Worm (Caenorhabditis elegans) whole organism, young adult: ENCODE data around the gene C05C10.3.

Experiments
- B0336.3 ChIP-seq: fragments of 200-800 bp; sonication (Bioruptor generic); IDR thresholded peaks from 2 replicates; pipeline ENCODE4 v1.3.6; 2022; ENCODE audit warnings: missing genetic modification characterization, missing compliant biosample characterization
- C06A6.2 ChIP-seq: fragments of 200-800 bp; sonication (Bioruptor generic); conservative IDR thresholded peaks from 2 replicates; pipeline ENCODE4 v1.3.6; 2022; ENCODE audit warnings: missing genetic modification characterization, missing compliant biosample characterization
- F10E7.11 ChIP-seq: sonication (generic microtip); optimal IDR thresholded peaks from 2 replicates; lab custom pipeline; 2017; ENCODE audit warnings: mild to moderate bottlenecking, missing genetic modification characterization, moderate library complexity, missing compliant biosample characterization
- F39B2.1 ChIP-seq: fragments of 200-800 bp; sonication (Bioruptor generic); IDR thresholded peaks from 2 replicates; pipeline ENCODE4 v1.3.6; 2022; ENCODE audit warnings: missing genetic modification reagents, missing genetic modification characterization, missing compliant biosample characterization
- F57C9.4 ChIP-seq: sonication (generic microtip); optimal IDR thresholded peaks from 2 replicates; lab custom pipeline; 2017; ENCODE audit warnings: mild to moderate bottlenecking, missing genetic modification characterization, missing compliant biosample characterization
- K11D2.4 ChIP-seq: fragments of 200-800 bp; sonication (Bioruptor generic); IDR thresholded peaks from 2 replicates; pipeline ENCODE4 v1.3.6; 2022; ENCODE audit warnings: missing genetic modification reagents, missing genetic modification characterization, missing compliant biosample characterization
- K12H6.12 ChIP-seq: fragments of 200-800 bp; sonication (Bioruptor generic); optimal IDR thresholded peaks from 2 replicates; lab custom pipeline; 2018; ENCODE audit warnings: mild to moderate bottlenecking, missing genetic modification characterization, missing compliant biosample characterization
- Y67H2A.10 ChIP-seq: fragments of 200-800 bp; sonication (Bioruptor generic); conservative IDR thresholded peaks from 2 replicates; pipeline ENCODE4 v1.3.6; 2022; ENCODE audit warnings: missing genetic modification reagents, missing genetic modification characterization, missing compliant biosample characterization
- Y95B8A.8 ChIP-seq: fragments of 200-800 bp; sonication (Bioruptor generic); IDR thresholded peaks from 2 replicates; pipeline ENCODE4 v1.3.6; 2022; ENCODE audit warnings: missing genetic modification reagents, missing genetic modification characterization, missing compliant biosample characterization
- attf-3 ChIP-seq: fragments of 200-800 bp; sonication (Bioruptor generic); conservative IDR thresholded peaks from 2 replicates; pipeline ENCODE4 v1.3.6; 2022; ENCODE audit warnings: missing genetic modification reagents, missing genetic modification characterization, missing compliant biosample characterization
- bed-1 ChIP-seq: fragments of 200-800 bp; sonication (Bioruptor generic); IDR thresholded peaks from 2 replicates; pipeline ENCODE4 v1.3.6; 2022; ENCODE audit warnings: missing genetic modification reagents, missing genetic modification characterization, missing compliant biosample characterization
- bed-2 ChIP-seq: fragments of 200-800 bp; sonication (Bioruptor generic); IDR thresholded peaks from 2 replicates; pipeline ENCODE4 v1.3.6; 2022; ENCODE audit warnings: missing genetic modification reagents, missing genetic modification characterization, missing compliant biosample characterization
- cebp-2 ChIP-seq: fragments of 200-800 bp; sonication (Bioruptor generic); IDR thresholded peaks from 2 replicates; pipeline ENCODE4 v1.3.6; 2022; ENCODE audit warnings: missing genetic modification characterization, missing compliant biosample characterization
- ceh-79 ChIP-seq: sonication (generic microtip); optimal IDR thresholded peaks from 2 replicates; lab custom pipeline; 2017; ENCODE audit warnings: mild to moderate bottlenecking, missing genetic modification characterization, missing compliant biosample characterization
- ceh-91 ChIP-seq: fragments of 200-800 bp; sonication (Bioruptor generic); IDR thresholded peaks from 2 replicates; pipeline ENCODE4 v1.3.6; 2022; ENCODE audit warnings: missing genetic modification reagents, missing genetic modification characterization, missing compliant biosample characterization
- die-1 ChIP-seq: sonication (generic microtip); optimal IDR thresholded peaks from 2 replicates; lab custom pipeline; 2016; ENCODE audit warnings: missing genotype, mild to moderate bottlenecking, missing genetic modification characterization, missing compliant biosample characterization
- dox-1 ChIP-seq: fragments of 200-800 bp; sonication (Bioruptor generic); IDR thresholded peaks from 2 replicates; pipeline ENCODE4 v1.3.6; 2022; ENCODE audit warnings: missing genetic modification reagents, missing genetic modification characterization, missing compliant biosample characterization
- egl-18 ChIP-seq: fragments of 200-800 bp; sonication (Bioruptor generic); IDR thresholded peaks from 2 replicates; pipeline ENCODE4 v1.3.6; 2022; ENCODE audit warnings: missing genetic modification reagents, missing genetic modification characterization, missing compliant biosample characterization
- egrh-3 ChIP-seq: fragments of 200-800 bp; sonication (Bioruptor generic); IDR thresholded peaks from 2 replicates; pipeline ENCODE4 v1.3.6; 2022; ENCODE audit warnings: missing genetic modification reagents, missing genetic modification characterization, missing compliant biosample characterization
- him-1 ChIP-seq: sonication (generic microtip); optimal IDR thresholded peaks from 2 replicates; lab custom pipeline; 2016; ENCODE audit warnings: missing genotype, missing genetic modification reagents, missing genetic modification characterization, missing compliant biosample characterization
- hrde-1 ChIP-seq: sonication (generic microtip); optimal IDR thresholded peaks from 2 replicates; lab custom pipeline; 2016; ENCODE audit warnings: missing genetic modification characterization, mild to moderate bottlenecking, missing compliant biosample characterization, moderate library complexity, missing genotype, missing genetic modification reagents, borderline replicate concordance
- hsf-1 ChIP-seq: fragments of 200-800 bp; sonication (Bioruptor generic); IDR thresholded peaks from 2 replicates; pipeline ENCODE4 v1.3.6; 2022; ENCODE audit warnings: missing genetic modification reagents, missing genetic modification characterization, missing compliant biosample characterization
- lin-35 ChIP-seq, 3 experiments: fragments of 150-350 bp in 2 of 3; sonication (generic microtip) in 1 of 3; optimal IDR thresholded peaks; 2 replicates each; lab custom pipeline; 2014 to 2018; ENCODE audit warnings: missing biosample characterization in 3 of 3, missing genetic modification characterization in 3 of 3, missing genetic modification reagents in 3 of 3
- lin-40 ChIP-seq: sonication (generic microtip); optimal IDR thresholded peaks from 2 replicates; lab custom pipeline; 2016; ENCODE audit warnings: missing genetic modification characterization, mild to moderate bottlenecking, missing compliant biosample characterization, missing genotype, missing genetic modification reagents
- lsl-1 ChIP-seq: fragments of 200-800 bp; sonication (Bioruptor generic); optimal IDR thresholded peaks from 2 replicates; lab custom pipeline; 2018; ENCODE audit warnings: mild to moderate bottlenecking, missing genetic modification characterization, moderate library complexity, missing compliant biosample characterization
- madf-10 ChIP-seq: sonication (generic microtip); optimal IDR thresholded peaks from 2 replicates; lab custom pipeline; 2016; ENCODE audit warnings: mild to moderate bottlenecking, missing genetic modification characterization, missing compliant biosample characterization
- mel-28 ChIP-seq: sonication (generic microtip); optimal IDR thresholded peaks from 2 replicates; lab custom pipeline; 2016; ENCODE audit warnings: borderline replicate concordance, mild to moderate bottlenecking, missing genetic modification characterization, missing compliant biosample characterization
- nfyb-1 ChIP-seq: fragments of 200-800 bp; sonication (Bioruptor generic); IDR thresholded peaks from 2 replicates; pipeline ENCODE4 v1.3.6; 2022; ENCODE audit warnings: missing genetic modification reagents, missing genetic modification characterization, missing compliant biosample characterization
- nhr-120 ChIP-seq: fragments of 200-800 bp; sonication (Bioruptor generic); IDR thresholded peaks from 2 replicates; pipeline ENCODE4 v1.3.6; 2022; ENCODE audit warnings: missing genetic modification characterization, missing compliant biosample characterization
- nhr-179 ChIP-seq: sonication (generic microtip); optimal IDR thresholded peaks from 2 replicates; lab custom pipeline; 2016; ENCODE audit warnings: mild to moderate bottlenecking, missing genetic modification characterization, missing compliant biosample characterization
- nhr-27 ChIP-seq: fragments of 200-800 bp; sonication (Bioruptor generic); optimal IDR thresholded peaks from 2 replicates; lab custom pipeline; 2018; ENCODE audit warnings: mild to moderate bottlenecking, missing genetic modification characterization, moderate library complexity, missing compliant biosample characterization
- pbrm-1 ChIP-seq: fragments of 200-800 bp; sonication (Bioruptor generic); IDR thresholded peaks from 2 replicates; pipeline ENCODE4 v1.3.6; 2022; ENCODE audit warnings: missing genetic modification reagents, missing genetic modification characterization, missing compliant biosample characterization
- pha-4 ChIP-seq: fragments of 150-350 bp; sonication (generic microtip); optimal IDR thresholded peaks from 2 replicates; lab custom pipeline; 2014; ENCODE audit warnings: missing biosample characterization, missing genetic modification reagents, missing genetic modification characterization
- rec-8 ChIP-seq, 2 experiments: sonication (generic microtip); optimal IDR thresholded peaks; 2 replicates each; lab custom pipeline; 2016; ENCODE audit warnings: mild to moderate bottlenecking in 2 of 2, missing genetic modification characterization in 2 of 2, missing genetic modification reagents in 2 of 2, missing genotype in 2 of 2, missing biosample characterization in 1 of 2, missing compliant biosample characterization in 1 of 2, moderate library complexity in 1 of 2
- snpc-1.1 ChIP-seq: sonication (generic microtip); optimal IDR thresholded peaks from 2 replicates; lab custom pipeline; 2017; ENCODE audit warnings: missing genetic modification characterization, mild to moderate bottlenecking, missing compliant biosample characterization, antibody characterized with exemption, moderate library complexity, missing genotype, missing genetic modification reagents; ENCODE audit not compliant: insufficient read depth
- snpc-4 ChIP-seq, 5 experiments: fragments of 150-350 bp in 1 of 5; sonication (generic microtip) in 4 of 5; optimal IDR thresholded peaks; 2 replicates each; lab custom pipeline; 2014 to 2018; ENCODE audit warnings: missing genetic modification characterization in 5 of 5, missing biosample characterization in 3 of 5, antibody characterized with exemption in 2 of 5, mild to moderate bottlenecking in 2 of 5, missing compliant biosample characterization in 2 of 5, missing genotype in 2 of 5, moderate library complexity in 2 of 5, missing genetic modification reagents in 1 of 5
- somi-1 ChIP-seq: fragments of 200-800 bp; sonication (Bioruptor generic); optimal IDR thresholded peaks from 2 replicates; lab custom pipeline; 2018; ENCODE audit warnings: mild to moderate bottlenecking, missing genetic modification characterization, missing compliant biosample characterization
- tbp1 ChIP-seq: fragments of 200-800 bp; sonication (Bioruptor generic); optimal IDR thresholded peaks from 2 replicates; lab custom pipeline; 2018; ENCODE audit warnings: mild to moderate bottlenecking, missing genetic modification characterization, missing compliant biosample characterization
- unc-130 ChIP-seq: sonication (generic microtip); optimal IDR thresholded peaks from 2 replicates; lab custom pipeline; 2016; ENCODE audit warnings: missing genetic modification reagents, missing genetic modification characterization, missing compliant biosample characterization
- unc-62 ChIP-seq: fragments of 150-350 bp; optimal IDR thresholded peaks from 2 replicates; lab custom pipeline; 2014; ENCODE audit warnings: missing biosample characterization, missing genetic modification reagents, missing genetic modification characterization
- xnd-1 ChIP-seq: sonication (generic microtip); optimal IDR thresholded peaks from 2 replicates; lab custom pipeline; 2016; ENCODE audit warnings: missing genotype, missing genetic modification reagents, missing genetic modification characterization, missing compliant biosample characterization
- zim-3 ChIP-seq: sonication (generic microtip); optimal IDR thresholded peaks from 2 replicates; lab custom pipeline; 2017; ENCODE audit warnings: mild to moderate bottlenecking, missing genetic modification characterization, moderate library complexity, missing compliant biosample characterization
- ztf-18 ChIP-seq: sonication (generic microtip); optimal IDR thresholded peaks from 2 replicates; lab custom pipeline; 2016; ENCODE audit warnings: missing genotype, mild to moderate bottlenecking, missing genetic modification characterization, missing compliant biosample characterization
- ztf-22 ChIP-seq: fragments of 200-800 bp; sonication (Bioruptor generic); optimal IDR thresholded peaks from 2 replicates; lab custom pipeline; 2018; ENCODE audit warnings: mild to moderate bottlenecking, missing genetic modification characterization, moderate library complexity, missing compliant biosample characterization
- ztf-25 ChIP-seq: fragments of 200-800 bp; sonication (Bioruptor generic); IDR thresholded peaks from 2 replicates; pipeline ENCODE4 v1.3.6; 2022; ENCODE audit warnings: missing genetic modification reagents, missing genetic modification characterization, missing compliant biosample characterization
- ztf-6 ChIP-seq: fragments of 200-800 bp; sonication (Bioruptor generic); IDR thresholded peaks from 2 replicates; pipeline ENCODE4 v1.3.6; 2022; ENCODE audit warnings: missing genetic modification reagents, missing genetic modification characterization, missing compliant biosample characterization

The C05C10.3 gene

DNA sequence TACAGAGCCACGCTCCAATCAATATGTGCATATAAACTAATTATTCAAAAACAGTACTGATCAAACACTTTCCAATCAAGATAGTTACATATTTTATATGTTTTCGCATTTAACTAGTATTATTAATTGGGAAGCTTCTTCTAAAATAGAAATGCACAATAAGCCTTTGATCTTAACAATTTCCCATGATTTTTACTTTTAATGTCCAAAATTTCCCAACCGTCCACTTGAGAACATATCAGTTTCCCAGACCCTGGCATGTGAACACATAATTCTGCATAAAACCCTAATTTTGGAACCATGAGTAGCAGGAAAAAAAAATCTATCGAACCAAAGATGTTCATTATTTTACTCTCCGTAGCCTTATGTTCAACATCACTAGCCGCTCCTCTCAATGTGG is 39.7 kb upstream of the C05C10.3 start, which contains the start of gene R53.8:
R53.8 (plus strand) TSS at position 301 of the 400 bp plus-strand sequence.
- no peak for TF ChIP-seq hsf-1 (GFP tag; lab: Robert Waterston, UW)
- TF ChIP-seq Y67H2A.10 (GFP tag; lab: Robert Waterston, UW) = no peak
- no peak for TF ChIP-seq madf-10
- TF ChIP-seq ztf-25 = no peak
- no peak for TF ChIP-seq egrh-3 (GFP tag; lab: Robert Waterston, UW)
- TF ChIP-seq hrde-1 (tag; lab: Kevin White, UChicago) = no peak

DNA sequence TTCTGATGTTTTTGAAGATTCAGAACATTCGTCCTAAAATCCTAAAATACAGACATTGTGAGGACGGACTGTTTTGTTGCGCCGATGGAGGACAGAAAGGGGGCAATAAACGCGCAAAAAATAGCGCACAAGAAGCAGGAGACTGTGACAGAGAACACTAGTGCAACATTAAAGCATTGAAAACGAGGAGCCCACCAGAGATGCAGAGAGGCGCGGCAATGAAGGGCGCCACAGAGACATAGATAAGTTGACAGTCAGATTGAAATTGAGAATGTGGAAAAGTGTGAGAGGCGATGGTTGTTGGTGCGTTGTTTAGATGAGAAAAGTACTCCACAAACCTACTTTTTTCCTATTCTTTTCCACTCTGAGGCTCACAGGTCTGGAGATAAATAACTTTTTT is 38.3 kb upstream of the C05C10.3 start, which contains the start of gene aakg-5:
aakg-5 (minus strand) TSS at position 159 of the 400 bp plus-strand sequence.
- no peak for TF ChIP-seq B0336.3
- TF ChIP-seq madf-10 = peak; percentile 22
- TF ChIP-seq tbp1 = peak; percentile 35
- TF ChIP-seq nfyb-1 (GFP tag; lab: Robert Waterston, UW) = 0 out of 2 replicates have a peak, but pooled peaks have one; percentile 35
- TF ChIP-seq him-1 = no peak
- TF ChIP-seq F57C9.4 = no peak
- no peak for TF ChIP-seq nhr-27 (tag; lab: Kevin White, UChicago)
- TF ChIP-seq F39B2.1 = no peak
- no peak for TF ChIP-seq ztf-6 (GFP tag; lab: Robert Waterston, UW)
- no peak for TF ChIP-seq nhr-179 (tag; lab: Kevin White, UChicago)
- no peak for TF ChIP-seq lsl-1 (GFP tag; lab: Kevin White, UChicago)
- no peak for TF ChIP-seq bed-2 (GFP tag; lab: Robert Waterston, UW)
- TF ChIP-seq somi-1 (GFP tag; lab: Kevin White, UChicago) = no peak
- peak; percentile 28; the same call in 1 of the 2 replicates for TF ChIP-seq attf-3
- TF ChIP-seq mel-28 (tag; lab: Kevin White, UChicago) = no peak
- no peak for TF ChIP-seq Y95B8A.8 (GFP tag; lab: Robert Waterston, UW)
- no peak for TF ChIP-seq rec-8 (tag; optimal IDR thresholded peaks at IDR 0.05; lab: Kevin White, UChicago)
- TF ChIP-seq pbrm-1 (GFP tag; lab: Robert Waterston, UW) = no peak
- no peak for TF ChIP-seq snpc-1.1 (tag; lab: Kevin White, UChicago)
- no peak for TF ChIP-seq nhr-120 (GFP tag; lab: Robert Waterston, UW)
- peak; percentile 77 for TF ChIP-seq lin-40
- TF ChIP-seq ceh-79 (tag; lab: Kevin White, UChicago) = no peak
- no peak for TF ChIP-seq ztf-22
- peak; percentile 78 for TF ChIP-seq pha-4 (tag; lab: Kevin White, UChicago)
- TF ChIP-seq egl-18 (GFP tag; lab: Robert Waterston, UW) = 0 out of 2 replicates have a peak, but pooled peaks have one; percentile 6
- TF ChIP-seq ztf-18 (tag; lab: Kevin White, UChicago) = no peak
- no peak for TF ChIP-seq zim-3 (tag; lab: Kevin White, UChicago)
- TF ChIP-seq cebp-2 (GFP tag; lab: Robert Waterston, UW) = no peak
- no peak for TF ChIP-seq snpc-4 (GFP tag; optimal IDR thresholded peaks at IDR 0.05; lab: Kevin White, UChicago)
- TF ChIP-seq snpc-4 (tag; optimal IDR thresholded peaks at IDR 0.05; lab: Kevin White, UChicago) = peak in 1 of 4 experiments; percentile 64
- no peak for TF ChIP-seq unc-62 (GFP tag; lab: Kevin White, UChicago)
- TF ChIP-seq F10E7.11 = no peak
- peak; percentile 70 for TF ChIP-seq dox-1 (GFP tag; lab: Robert Waterston, UW)
- no peak for TF ChIP-seq unc-130
- no peak for TF ChIP-seq C06A6.2 (GFP tag; lab: Robert Waterston, UW)
- TF ChIP-seq K11D2.4 (GFP tag; lab: Robert Waterston, UW) = no peak
- TF ChIP-seq die-1 (tag; lab: Kevin White, UChicago) = no peak
- peak; percentile 62 for TF ChIP-seq K12H6.12 (tag; lab: Kevin White, UChicago)
- no peak for TF ChIP-seq ceh-91 (GFP tag; lab: Robert Waterston, UW)
- TF ChIP-seq bed-1 (GFP tag; lab: Robert Waterston, UW) = no peak
- TF ChIP-seq lin-35 (GFP tag; optimal IDR thresholded peaks at IDR 0.05; lab: Kevin White, UChicago) = peak in 1 of 3 experiments; percentile 32
- TF ChIP-seq xnd-1 (tag; lab: Kevin White, UChicago) = no peak
